Fruit fly (Drosophila melanogaster): Measurements from ENCODE around the gene CG6048.

CG6048 gene

dm6 chrX:5914992-5915751, 37.2 kb upstream of the CG6048 start:
- TF ChIP-seq rn (GFP tag; IDR thresholded peaks at IDR 0.05), result no peak
- TF ChIP-seq CG8159 (tag; optimal IDR thresholded peaks at IDR 0.05), result no peak
- TF ChIP-seq EcR (GFP tag; optimal IDR thresholded peaks at IDR 0.05), result peak; percentile 89
- TF ChIP-seq CG32121 (GFP tag; IDR thresholded peaks at IDR 0.05), result no peak
- TF ChIP-seq CG13204 (GFP tag; optimal IDR thresholded peaks at IDR 0.05), result no peak

dm6 chrX:5915752-5916493, 36.4 kb upstream of the CG6048 start:
- TF ChIP-seq CG15710 (tag; optimal IDR thresholded peaks at IDR 0.05) (no peak), CG32121 (GFP tag; IDR thresholded peaks at IDR 0.05) (0 out of 2 replicates have a peak, but pooled peaks have one; percentile 7), EcR (GFP tag; optimal IDR thresholded peaks at IDR 0.05) (no peak), CG13204 (GFP tag; optimal IDR thresholded peaks at IDR 0.05) (no peak), Pif1B (GFP tag; optimal IDR thresholded peaks at IDR 0.05) (no peak), CG17806 (tag; optimal IDR thresholded peaks at IDR 0.05) (no peak), CG9948 (tag; optimal IDR thresholded peaks at IDR 0.05) (no peak), CG8301 (tag; optimal IDR thresholded peaks at IDR 0.05) (no peak), CG14655 (GFP tag; optimal IDR thresholded peaks at IDR 0.05) (no peak), Pif1A (GFP tag; optimal IDR thresholded peaks at IDR 0.05) (no peak), rn (GFP tag; IDR thresholded peaks at IDR 0.05) (no peak), CG10348 (GFP tag; IDR thresholded peaks at IDR 0.05) (no peak), CG12605 (GFP tag; IDR thresholded peaks at IDR 0.05) (no peak), CG4496 (GFP tag; IDR thresholded peaks at IDR 0.05) (0 out of 3 replicates have a peak, but pooled peaks have one; percentile 4), CG34367 (tag; optimal IDR thresholded peaks at IDR 0.05) (peak; percentile 5), CG8159 (tag; optimal IDR thresholded peaks at IDR 0.05) (peak; percentile 2), Ets98B (GFP tag; IDR thresholded peaks at IDR 0.05) (peak; percentile 30; the same call in 1 of the 2 replicates), D1 (tag; optimal IDR thresholded peaks at IDR 0.05) (no peak), gl (tag; optimal IDR thresholded peaks at IDR 0.05) (no peak), fd96Ca (GFP tag; IDR thresholded peaks at IDR 0.05) (0 out of 3 replicates have a peak, but pooled peaks have one; percentile 51), Snoo (tag; optimal IDR thresholded peaks at IDR 0.05) (no peak)

DNA sequence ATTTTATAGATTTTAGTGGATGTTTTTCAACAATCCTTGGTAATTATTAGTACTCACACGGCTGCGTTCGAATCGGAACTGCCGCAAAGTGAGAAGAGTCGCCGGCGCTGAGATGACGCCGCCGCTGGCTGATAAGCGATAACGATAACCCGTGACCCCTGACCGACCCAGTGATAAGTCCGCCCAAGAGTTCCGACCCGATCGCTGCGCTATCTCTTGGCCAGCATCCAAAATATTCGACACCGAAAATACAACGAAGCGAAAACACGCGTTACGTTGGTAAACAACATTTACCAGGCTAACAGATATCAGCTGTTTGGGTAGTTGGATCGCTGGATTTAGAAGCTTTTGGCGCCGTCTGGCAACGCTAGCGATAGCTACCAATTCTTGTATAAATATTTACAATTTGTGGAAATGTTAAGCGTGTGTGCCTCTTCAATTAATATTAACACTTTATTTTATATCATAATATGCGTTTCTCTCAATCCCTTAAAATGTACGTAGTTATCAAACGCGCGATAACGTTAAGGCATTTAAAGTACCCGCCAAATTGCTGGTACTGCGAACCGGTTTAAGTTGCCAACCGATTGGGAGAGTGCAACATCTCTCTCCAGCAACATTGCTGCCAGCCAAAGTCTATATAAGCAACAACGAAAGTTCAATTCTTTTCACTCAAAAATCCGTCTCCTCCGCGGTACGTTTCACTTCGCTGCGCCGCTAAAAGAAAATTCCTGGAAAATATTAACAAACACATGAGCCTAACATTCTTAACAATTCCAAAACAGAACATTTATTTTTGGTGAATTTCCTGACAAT, 35.7 kb upstream of the CG6048 start, which contains the start of the genes Shmt and CG3726:
Gene Shmt, minus strand, starts transcription at position 304 of the 816 bp plus-strand sequence.
Gene CG3726, plus strand, starts transcription at position 604 of the 816 bp plus-strand sequence.
- TF ChIP-seq CG12605 (GFP tag; IDR thresholded peaks at IDR 0.05) (peak; percentile 30; the same call in 1 of the 2 replicates), Pif1A (GFP tag; optimal IDR thresholded peaks at IDR 0.05) (peak; percentile 17), D1 (tag; optimal IDR thresholded peaks at IDR 0.05) (peak; percentile 81), CG4496 (GFP tag; IDR thresholded peaks at IDR 0.05) (0 out of 3 replicates have a peak, but pooled peaks have one; percentile 5), CG32121 (GFP tag; IDR thresholded peaks at IDR 0.05) (no peak), Ets98B (GFP tag; IDR thresholded peaks at IDR 0.05) (no peak)

dm6 chrX:5917310-5917988, 34.9 kb upstream of the CG6048 start:
- TF ChIP-seq CG14655 (GFP tag; optimal IDR thresholded peaks at IDR 0.05) (no peak), Ets98B (GFP tag; IDR thresholded peaks at IDR 0.05) (no peak), CG9948 (tag; optimal IDR thresholded peaks at IDR 0.05) (no peak), CG12605 (GFP tag; IDR thresholded peaks at IDR 0.05) (peak; percentile 38; the same call in 1 of the 2 replicates), Pif1A (GFP tag; optimal IDR thresholded peaks at IDR 0.05) (no peak), CG32121 (GFP tag; IDR thresholded peaks at IDR 0.05) (peak; percentile 29; the same call in 1 of the 2 replicates), CG4496 (GFP tag; IDR thresholded peaks at IDR 0.05) (0 out of 3 replicates have a peak, but pooled peaks have one; percentile 51), Snoo (tag; optimal IDR thresholded peaks at IDR 0.05) (peak; percentile 12)

DNA sequence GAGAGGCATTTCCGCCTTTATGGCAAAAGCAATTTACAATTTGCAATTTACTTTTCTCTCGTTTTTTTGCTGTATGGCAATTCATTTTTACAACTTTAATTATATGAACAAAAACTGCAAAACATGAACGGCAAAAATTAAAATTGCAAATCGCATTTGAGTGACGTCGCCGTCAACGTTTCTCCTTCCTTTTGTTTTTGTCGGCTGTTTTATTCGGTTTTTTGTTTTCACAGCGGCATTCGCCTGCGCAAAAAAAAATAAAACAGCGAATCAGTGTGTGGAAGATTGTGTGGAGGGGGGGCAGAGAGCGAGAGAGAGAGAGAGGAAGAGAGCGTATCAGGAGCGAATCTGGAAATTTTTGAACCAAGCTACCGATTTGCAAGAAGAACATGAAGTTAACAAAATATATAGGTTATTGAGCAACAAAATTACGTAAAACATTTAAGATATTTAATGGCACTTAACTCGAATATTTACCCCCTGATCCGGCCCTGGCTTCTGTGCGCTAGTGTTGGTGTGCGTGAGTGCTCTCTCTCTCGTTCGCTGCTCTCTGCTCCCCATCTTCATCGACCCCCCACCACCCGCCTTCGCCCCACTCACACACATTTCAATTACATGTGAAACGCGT, 33.8 kb upstream of the CG6048 start:
- TF ChIP-seq CG17806 (tag; optimal IDR thresholded peaks at IDR 0.05), result peak; percentile 99
- peak; percentile 99 for TF ChIP-seq Pif1B (GFP tag; optimal IDR thresholded peaks at IDR 0.05)
- peak; percentile 100 for TF ChIP-seq CG4496 (GFP tag; IDR thresholded peaks at IDR 0.05)
- peak; percentile 99 for TF ChIP-seq CG34367 (tag; optimal IDR thresholded peaks at IDR 0.05)
- peak; percentile 100 for TF ChIP-seq CG14655 (GFP tag; optimal IDR thresholded peaks at IDR 0.05)
- peak; percentile 92 for TF ChIP-seq EcR (GFP tag; optimal IDR thresholded peaks at IDR 0.05)
- TF ChIP-seq gl (tag; optimal IDR thresholded peaks at IDR 0.05), result peak; percentile 99
- peak; percentile 99 for TF ChIP-seq CG12605 (GFP tag; IDR thresholded peaks at IDR 0.05)
- peak; percentile 98 for TF ChIP-seq CG13204 (GFP tag; optimal IDR thresholded peaks at IDR 0.05)
- TF ChIP-seq CG8301 (tag; optimal IDR thresholded peaks at IDR 0.05), result peak; percentile 99
- peak; percentile 98 for TF ChIP-seq D1 (tag; optimal IDR thresholded peaks at IDR 0.05)
- peak; percentile 99 for TF ChIP-seq Pif1A (GFP tag; optimal IDR thresholded peaks at IDR 0.05)
- TF ChIP-seq Ets98B (GFP tag; IDR thresholded peaks at IDR 0.05), result peak; percentile 100
- peak; percentile 100 for TF ChIP-seq Snoo (tag; optimal IDR thresholded peaks at IDR 0.05)
- peak; percentile 99 for TF ChIP-seq CG9948 (tag; optimal IDR thresholded peaks at IDR 0.05)
- peak; percentile 100 for TF ChIP-seq CG32121 (GFP tag; IDR thresholded peaks at IDR 0.05)
- TF ChIP-seq rn (GFP tag; IDR thresholded peaks at IDR 0.05), result peak; percentile 99
- TF ChIP-seq CG15710 (tag; optimal IDR thresholded peaks at IDR 0.05), result peak; percentile 99
- peak; percentile 99 for TF ChIP-seq CG8159 (tag; optimal IDR thresholded peaks at IDR 0.05)
- peak; percentile 98 for TF ChIP-seq CG10348 (GFP tag; IDR thresholded peaks at IDR 0.05)
- peak; percentile 100 for TF ChIP-seq fd96Ca (GFP tag; IDR thresholded peaks at IDR 0.05)

Measured in whole organism, pupa.